Worm (Caenorhabditis elegans): ENCODE measurements around the gene flp-27.

- TF ChIP-seq nhr-76 (tag; optimal IDR thresholded peaks at IDR 0.05) (no peak), nhr-237 (tag; optimal IDR thresholded peaks at IDR 0.05) (no peak), drap-1 (GFP tag; optimal IDR thresholded peaks at IDR 0.05) (peak; percentile 55), pha-4 (tag; optimal IDR thresholded peaks at IDR 0.05) (no peak), nhr-12 (tag; optimal IDR thresholded peaks at IDR 0.05) (no peak), ceh-83 (GFP tag; optimal IDR thresholded peaks at IDR 0.05) (no peak), nhr-28 (tag; optimal IDR thresholded peaks at IDR 0.05) (no peak), ceh-39 (tag; optimal IDR thresholded peaks at IDR 0.05) (peak; percentile 70), elt-1 (tag; optimal IDR thresholded peaks at IDR 0.05; ENCODE audit: borderline replicate concordance, insufficient read depth) (peak; percentile 52)
Observed at ce11 chrII:5667540-5667939, 13.3 kb upstream of the flp-27 start.
